Fruit fly (Drosophila melanogaster) whole organism, pupa: ENCODE data around the gene Noc2.

ENCODE experiments used
- CG14655 ChIP-seq: fragments of 200-800 bp; sonication (Bioruptor generic); optimal IDR thresholded peaks from 3 replicates; lab custom pipeline; 2017; ENCODE audit warnings: mild to moderate bottlenecking, missing biosample characterization, missing genetic modification reagents, missing genetic modification characterization
- CG4496 ChIP-seq: fragments of 200-800 bp; sonication (Bioruptor generic); IDR thresholded peaks from 3 replicates; pipeline ENCODE4 v1.3.6; 2022; ENCODE audit warnings: missing biosample characterization, missing genetic modification characterization

- TF ChIP-seq CG14655 (GFP tag; lab: Kevin White, UChicago) (no peak), CG4496 (GFP tag; lab: Robert Waterston, UW) (no peak)
Measured at dm6 chr2L:21156156-21157040, 7.0 kb upstream of the Noc2 start, which contains the start of the genes Mpp6 and E2f2.
